Worm (Caenorhabditis elegans) whole organism, L2 larva: ENCODE measurements around the gene R07C12.3.

Experiments used
- ZK546.5 ChIP-seq: sonication (generic microtip); optimal IDR thresholded peaks from 2 replicates; lab custom pipeline; 2017; ENCODE audit warnings: missing biosample characterization, missing genetic modification characterization
- elt-3 ChIP-seq: sonication (generic microtip); optimal IDR thresholded peaks from 2 replicates; lab custom pipeline; 2017; ENCODE audit warnings: missing biosample characterization, missing genetic modification characterization
- fos-1 ChIP-seq: fragments of 150-350 bp; optimal IDR thresholded peaks from 2 replicates; lab custom pipeline; 2014; ENCODE audit warnings: missing biosample characterization, missing genetic modification characterization
- lsy-2 ChIP-seq, 2 experiments: fragments of 150-350 bp in 1 of 2; sonication (generic microtip) in 1 of 2; optimal IDR thresholded peaks; 2 replicates each; lab custom pipeline; 2014 to 2017; ENCODE audit warnings: missing biosample characterization in 2 of 2, missing genetic modification characterization in 2 of 2
- mdl-1 ChIP-seq, 2 experiments: fragments of 150-350 bp in 1 of 2; sonication (generic microtip) in 1 of 2; optimal IDR thresholded peaks; 2 replicates each; lab custom pipeline; 2017; ENCODE audit warnings: missing biosample characterization in 2 of 2, missing genetic modification characterization in 2 of 2
- nhr-25 ChIP-seq: fragments of 150-350 bp; sonication (generic microtip); optimal IDR thresholded peaks from 3 replicates; lab custom pipeline; 2014; ENCODE audit warnings: missing biosample characterization, missing genetic modification characterization
- nhr-6 ChIP-seq: fragments of 150-350 bp; optimal IDR thresholded peaks from 2 replicates; lab custom pipeline; 2014; ENCODE audit warnings: missing biosample characterization, missing genetic modification characterization
- skn-1 ChIP-seq: sonication (generic microtip); optimal IDR thresholded peaks from 2 replicates; lab custom pipeline; 2017; ENCODE audit warnings: missing biosample characterization, missing genetic modification characterization
- snpc-4 ChIP-seq: fragments of 150-350 bp; optimal IDR thresholded peaks from 2 replicates; lab custom pipeline; 2014; ENCODE audit warnings: missing biosample characterization, missing genetic modification characterization
- unc-39 ChIP-seq: fragments of 150-350 bp; optimal IDR thresholded peaks from 2 replicates; lab custom pipeline; 2014; ENCODE audit warnings: missing biosample characterization, missing genetic modification characterization
- unc-55 ChIP-seq: fragments of 150-350 bp; sonication (generic microtip); optimal IDR thresholded peaks from 3 replicates; lab custom pipeline; 2014; ENCODE audit warnings: missing biosample characterization, missing genetic modification reagents, missing genetic modification characterization
- unc-62 ChIP-seq: fragments of 150-350 bp; optimal IDR thresholded peaks from 2 replicates; lab custom pipeline; 2014; ENCODE audit warnings: missing biosample characterization, missing genetic modification reagents, missing genetic modification characterization
- zag-1 ChIP-seq: fragments of 150-350 bp; optimal IDR thresholded peaks from 2 replicates; lab custom pipeline; 2014; ENCODE audit warnings: missing biosample characterization, missing genetic modification characterization
- ztf-11 ChIP-seq: sonication (generic microtip); optimal IDR thresholded peaks from 2 replicates; lab custom pipeline; 2017; ENCODE audit warnings: missing biosample characterization, missing genetic modification characterization

DNA sequence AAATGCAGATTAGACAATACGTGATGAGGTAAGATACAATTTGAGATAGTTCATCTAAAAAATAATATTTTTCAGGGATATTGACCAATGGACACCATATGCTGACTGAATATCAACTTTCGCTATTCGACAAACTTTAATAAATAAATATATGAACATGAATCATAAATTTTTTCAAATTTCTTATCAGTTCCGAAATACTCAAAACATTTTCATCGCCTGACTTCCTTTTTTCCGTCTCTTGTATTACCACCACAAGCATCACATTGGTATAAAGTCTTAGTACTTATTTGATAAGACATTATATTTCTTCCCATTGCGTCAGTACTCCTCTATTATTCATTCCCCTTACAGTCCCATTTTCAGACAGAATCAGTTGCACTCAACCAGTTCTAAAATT, 7.3 kb downstream of the R07C12.3 start, which contains the start of the genes K08D10.10 and R07C12.1:
- no peak for TF ChIP-seq unc-39
- no peak for TF ChIP-seq elt-3 (tag; lab: Kevin White, UChicago)
- no peak for TF ChIP-seq mdl-1 (tag; optimal IDR thresholded peaks at IDR 0.05; lab: Kevin White, UChicago)
- TF ChIP-seq nhr-25 = no peak
- TF ChIP-seq fos-1 (tag; lab: Kevin White, UChicago) = peak; percentile 69
- TF ChIP-seq unc-62 (GFP tag; lab: Kevin White, UChicago) = no peak
- no peak for TF ChIP-seq ZK546.5 (tag; lab: Kevin White, UChicago)
- no peak for TF ChIP-seq skn-1
- TF ChIP-seq unc-55 (GFP tag; lab: Kevin White, UChicago) = no peak
- TF ChIP-seq nhr-6 (tag; lab: Kevin White, UChicago) = no peak
- TF ChIP-seq snpc-4 (tag; lab: Kevin White, UChicago) = no peak
- TF ChIP-seq zag-1 (tag; lab: Kevin White, UChicago) = no peak
- TF ChIP-seq ztf-11 = no peak
- no peak for TF ChIP-seq lsy-2 (tag; optimal IDR thresholded peaks at IDR 0.05; lab: Kevin White, UChicago)
